Worm (Caenorhabditis elegans) whole organism, young adult: Measurements from ENCODE around the gene R186.8.
A peak's percentile ranks its signal among the peaks of the same experiment; 100 is the strongest.

Source experiments
- B0035.1 ChIP-seq: sonication (generic microtip); optimal IDR thresholded peaks from 2 replicates; lab custom pipeline; 2016; ENCODE audit warnings: missing genetic modification characterization, mild to moderate bottlenecking, missing compliant biosample characterization, missing genotype, missing genetic modification reagents
- B0261.1 ChIP-seq: sonication (generic microtip); optimal IDR thresholded peaks from 2 replicates; lab custom pipeline; 2016; ENCODE audit warnings: mild to moderate bottlenecking, missing genetic modification characterization, moderate library complexity, missing compliant biosample characterization
- F23B12.7 ChIP-seq: sonication (generic microtip); optimal IDR thresholded peaks from 2 replicates; lab custom pipeline; 2017; ENCODE audit warnings: missing genetic modification characterization, mild to moderate bottlenecking, missing compliant biosample characterization, antibody characterized with exemption, moderate library complexity; ENCODE audit not compliant: insufficient read depth
- F33H1.4 ChIP-seq: fragments of 200-800 bp; sonication (Bioruptor generic); IDR thresholded peaks from 2 replicates; pipeline ENCODE4 v1.3.6; 2022; ENCODE audit warnings: missing genetic modification reagents, missing genetic modification characterization, missing compliant biosample characterization
- T26A5.8 ChIP-seq: sonication (generic microtip); optimal IDR thresholded peaks from 2 replicates; lab custom pipeline; 2016; ENCODE audit warnings: missing genetic modification characterization, missing compliant biosample characterization
- Y95B8A.8 ChIP-seq: fragments of 200-800 bp; sonication (Bioruptor generic); IDR thresholded peaks from 2 replicates; pipeline ENCODE4 v1.3.6; 2022; ENCODE audit warnings: missing genetic modification reagents, missing genetic modification characterization, missing compliant biosample characterization
- akir-1 ChIP-seq: fragments of 200-800 bp; sonication (Bioruptor generic); optimal IDR thresholded peaks from 2 replicates; lab custom pipeline; 2018; ENCODE audit warnings: mild to moderate bottlenecking, missing genetic modification characterization, moderate library complexity, missing compliant biosample characterization
- ama-1 ChIP-seq, 3 experiments: fragments of 150-350 bp in 1 of 3; sonication (generic microtip) in 2 of 3; optimal IDR thresholded peaks; 2 replicates each; lab custom pipeline; 2014 to 2018; ENCODE audit warnings: missing biosample characterization in 2 of 3, missing genetic modification characterization in 2 of 3, missing genetic modification reagents in 2 of 3
- bed-1 ChIP-seq: fragments of 200-800 bp; sonication (Bioruptor generic); IDR thresholded peaks from 2 replicates; pipeline ENCODE4 v1.3.6; 2022; ENCODE audit warnings: missing genetic modification reagents, missing genetic modification characterization, missing compliant biosample characterization
- bed-2 ChIP-seq: fragments of 200-800 bp; sonication (Bioruptor generic); IDR thresholded peaks from 2 replicates; pipeline ENCODE4 v1.3.6; 2022; ENCODE audit warnings: missing genetic modification reagents, missing genetic modification characterization, missing compliant biosample characterization
- cebp-1 ChIP-seq, 2 experiments: fragments of 200-800 bp in 1 of 2; sonication (Bioruptor generic) in 1 of 2; sonication (generic microtip) in 1 of 2; IDR thresholded peaks in 1 of 2; optimal IDR thresholded peaks in 1 of 2; 2 replicates each; pipeline versions ENCODE4 v1.3.6 to Lab custom; 2017 to 2022; ENCODE audit warnings: missing compliant biosample characterization in 2 of 2, missing genetic modification characterization in 2 of 2, mild to moderate bottlenecking in 1 of 2, missing genetic modification reagents in 1 of 2, moderate library complexity in 1 of 2
- cebp-2 ChIP-seq: fragments of 200-800 bp; sonication (Bioruptor generic); IDR thresholded peaks from 2 replicates; pipeline ENCODE4 v1.3.6; 2022; ENCODE audit warnings: missing genetic modification characterization, missing compliant biosample characterization
- chd-7 ChIP-seq: sonication (generic microtip); optimal IDR thresholded peaks from 2 replicates; lab custom pipeline; 2016; ENCODE audit warnings: mild to moderate bottlenecking, missing genetic modification characterization, moderate library complexity, missing compliant biosample characterization
- dpl-1 ChIP-seq: fragments of 150-350 bp; optimal IDR thresholded peaks from 2 replicates; lab custom pipeline; 2014; ENCODE audit warnings: missing biosample characterization, missing genetic modification reagents, missing genetic modification characterization
- egl-44 ChIP-seq: fragments of 200-800 bp; sonication (Bioruptor generic); IDR thresholded peaks from 2 replicates; pipeline ENCODE4 v1.3.6; 2022; ENCODE audit warnings: missing genetic modification reagents, missing genetic modification characterization, missing compliant biosample characterization
- egrh-3 ChIP-seq: fragments of 200-800 bp; sonication (Bioruptor generic); IDR thresholded peaks from 2 replicates; pipeline ENCODE4 v1.3.6; 2022; ENCODE audit warnings: missing genetic modification reagents, missing genetic modification characterization, missing compliant biosample characterization
- ekl-4 ChIP-seq: fragments of 200-800 bp; sonication (Bioruptor generic); IDR thresholded peaks from 2 replicates; pipeline ENCODE4 v1.3.6; 2022; ENCODE audit warnings: missing genetic modification reagents, missing genetic modification characterization, missing compliant biosample characterization
- hlh-26 ChIP-seq: fragments of 200-800 bp; sonication (Bioruptor generic); conservative IDR thresholded peaks from 2 replicates; pipeline ENCODE4 v1.3.6; 2022; ENCODE audit warnings: missing genetic modification reagents, missing genetic modification characterization, missing compliant biosample characterization
- hmg-1.2 ChIP-seq: fragments of 200-800 bp; sonication (Bioruptor generic); IDR thresholded peaks from 2 replicates; pipeline ENCODE4 v1.3.6; 2022; ENCODE audit warnings: missing genetic modification reagents, missing genetic modification characterization, missing compliant biosample characterization
- hrde-1 ChIP-seq: sonication (generic microtip); optimal IDR thresholded peaks from 2 replicates; lab custom pipeline; 2016; ENCODE audit warnings: missing genetic modification characterization, mild to moderate bottlenecking, missing compliant biosample characterization, moderate library complexity, missing genotype, missing genetic modification reagents, borderline replicate concordance
- hsf-1 ChIP-seq: fragments of 200-800 bp; sonication (Bioruptor generic); IDR thresholded peaks from 2 replicates; pipeline ENCODE4 v1.3.6; 2022; ENCODE audit warnings: missing genetic modification reagents, missing genetic modification characterization, missing compliant biosample characterization
- lag-1 ChIP-seq: fragments of 200-800 bp; sonication (Bioruptor generic); IDR thresholded peaks from 2 replicates; pipeline ENCODE4 v1.3.6; 2022; ENCODE audit warnings: missing genetic modification reagents, missing genetic modification characterization, missing compliant biosample characterization
- lir-1 ChIP-seq: fragments of 200-800 bp; sonication (Bioruptor generic); conservative IDR thresholded peaks from 2 replicates; pipeline ENCODE4 v1.3.6; 2022; ENCODE audit warnings: missing genetic modification reagents, missing genetic modification characterization, missing compliant biosample characterization
- madf-10 ChIP-seq: sonication (generic microtip); optimal IDR thresholded peaks from 2 replicates; lab custom pipeline; 2016; ENCODE audit warnings: mild to moderate bottlenecking, missing genetic modification characterization, missing compliant biosample characterization
- madf-6 ChIP-seq: fragments of 200-800 bp; sonication (Bioruptor generic); IDR thresholded peaks from 2 replicates; pipeline ENCODE4 v1.3.6; 2022; ENCODE audit warnings: missing genetic modification reagents, missing genetic modification characterization, missing compliant biosample characterization
- nfya-1 ChIP-seq: sonication (generic microtip); optimal IDR thresholded peaks from 2 replicates; lab custom pipeline; 2017; ENCODE audit warnings: antibody characterized with exemption, missing compliant biosample characterization, missing genetic modification characterization, borderline replicate concordance; ENCODE audit not compliant: insufficient read depth
- nhr-80 ChIP-seq: sonication (generic microtip); optimal IDR thresholded peaks from 2 replicates; lab custom pipeline; 2016; ENCODE audit warnings: missing genetic modification characterization, missing compliant biosample characterization
- nhr-90 ChIP-seq: sonication (generic microtip); optimal IDR thresholded peaks from 2 replicates; lab custom pipeline; 2016; ENCODE audit warnings: missing genotype, mild to moderate bottlenecking, missing genetic modification characterization, missing compliant biosample characterization
- pha-4 ChIP-seq: fragments of 150-350 bp; sonication (generic microtip); optimal IDR thresholded peaks from 2 replicates; lab custom pipeline; 2014; ENCODE audit warnings: missing biosample characterization, missing genetic modification reagents, missing genetic modification characterization
- rcor-1 ChIP-seq: fragments of 200-800 bp; sonication (Bioruptor generic); IDR thresholded peaks from 2 replicates; pipeline ENCODE4 v1.3.6; 2022; ENCODE audit warnings: missing genetic modification reagents, missing genetic modification characterization, missing compliant biosample characterization
- rec-8 ChIP-seq, 2 experiments: sonication (generic microtip); optimal IDR thresholded peaks; 2 replicates each; lab custom pipeline; 2016; ENCODE audit warnings: mild to moderate bottlenecking in 2 of 2, missing genetic modification characterization in 2 of 2, missing genetic modification reagents in 2 of 2, missing genotype in 2 of 2, missing biosample characterization in 1 of 2, missing compliant biosample characterization in 1 of 2, moderate library complexity in 1 of 2
- sea-2 ChIP-seq: fragments of 200-800 bp; sonication (Bioruptor generic); IDR thresholded peaks from 2 replicates; pipeline ENCODE4 v1.3.6; 2022; ENCODE audit warnings: missing genetic modification characterization, missing compliant biosample characterization
- sptf-2 ChIP-seq: fragments of 200-800 bp; sonication (Bioruptor generic); optimal IDR thresholded peaks from 2 replicates; lab custom pipeline; 2018; ENCODE audit warnings: mild to moderate bottlenecking, missing genetic modification characterization, missing compliant biosample characterization
- zfh-2 ChIP-seq: fragments of 200-800 bp; sonication (Bioruptor generic); conservative IDR thresholded peaks from 2 replicates; pipeline ENCODE4 v1.3.6; 2022; ENCODE audit warnings: missing genetic modification reagents, missing genetic modification characterization, missing compliant biosample characterization

Gene R186.8

ce11 chrV:12944775-12945174 is 23.0 kb downstream of the R186.8 start, which contains the start of gene grl-2:
Gene grl-2, plus strand, starts transcription at chrV:12945075.
- TF ChIP-seq cebp-2 (GFP tag; lab: Robert Waterston, UW) (no peak), B0035.1 (tag; lab: Kevin White, UChicago) (no peak), hrde-1 (tag; lab: Kevin White, UChicago) (no peak)

- TF ChIP-seq akir-1 (GFP tag; lab: Kevin White, UChicago) (no peak), hsf-1 (GFP tag; lab: Robert Waterston, UW) (no peak), dpl-1 (GFP tag; lab: Kevin White, UChicago) (no peak), lir-1 (GFP tag; lab: Robert Waterston, UW) (no peak), hmg-1.2 (GFP tag; lab: Robert Waterston, UW) (no peak), madf-6 (GFP tag; lab: Robert Waterston, UW) (no peak), rec-8 (tag; optimal IDR thresholded peaks at IDR 0.05; lab: Kevin White, UChicago) (no peak), T26A5.8 (tag; lab: Kevin White, UChicago) (no peak), B0261.1 (tag; lab: Kevin White, UChicago) (no peak)
Measured at ce11 chrV:12944229-12944628, 23.6 kb downstream of the R186.8 start, which contains the start of gene T16G1.3. Gene T16G1.3, minus strand, starts transcription at chrV:12944329.

- TF ChIP-seq hlh-26, result no peak
- no peak for TF ChIP-seq madf-10 (tag; lab: Kevin White, UChicago)
- TF ChIP-seq hmg-1.2 (GFP tag; lab: Robert Waterston, UW), result no peak
- no peak for TF ChIP-seq pha-4 (tag; lab: Kevin White, UChicago)
- TF ChIP-seq cebp-1 (GFP tag; IDR thresholded peaks at IDR 0.05; lab: Robert Waterston, UW), result no peak
- no peak for TF ChIP-seq cebp-1 (tag; optimal IDR thresholded peaks at IDR 0.05; lab: Kevin White, UChicago)
- no peak for TF ChIP-seq nfya-1 (tag; lab: Kevin White, UChicago)
- TF ChIP-seq rcor-1 (GFP tag; lab: Robert Waterston, UW), result no peak
- no peak for TF ChIP-seq chd-7 (tag; lab: Kevin White, UChicago)
- TF ChIP-seq sptf-2, result no peak
- TF ChIP-seq, all 124 proteins: peak for 0
Measured at ce11 chrV:12943399-12943798, 24.4 kb downstream of the R186.8 start.

ce11 chrV:12941797-12942474 is 25.8 kb downstream of the R186.8 start, which contains the start of gene T16G1.4:
Gene T16G1.4, minus strand, starts transcription at chrV:12941847.
- peak; percentile 2 for TF ChIP-seq nhr-80 (tag; lab: Kevin White, UChicago)
- no peak for TF ChIP-seq Y95B8A.8

ce11 chrV:12939434-12939833 is 28.3 kb downstream of the R186.8 start, which contains the start of gene T16G1.5:
Gene T16G1.5, minus strand, starts transcription at chrV:12939552.
- TF ChIP-seq ama-1 (optimal IDR thresholded peaks at IDR 0.05; lab: Kevin White, UChicago), result no peak
- no peak for TF ChIP-seq ama-1 (GFP tag; optimal IDR thresholded peaks at IDR 0.05; lab: Kevin White, UChicago)
- TF ChIP-seq nhr-80 (tag; lab: Kevin White, UChicago), result peak; percentile 29
- TF ChIP-seq, all 124 proteins: peak for 1

ce11 chrV:12937098-12937497 is 30.7 kb downstream of the R186.8 start, which contains the start of gene T16G1.6:
Gene T16G1.6, minus strand, starts transcription at chrV:12937174.
- TF ChIP-seq ekl-4 (GFP tag; lab: Robert Waterston, UW), result no peak
- TF ChIP-seq nhr-80 (tag; lab: Kevin White, UChicago), result peak; percentile 90

- TF ChIP-seq egl-44 (GFP tag; lab: Robert Waterston, UW), result no peak
- peak; percentile 98 for TF ChIP-seq nhr-80 (tag; lab: Kevin White, UChicago)
- TF ChIP-seq lag-1 (GFP tag; lab: Robert Waterston, UW), result no peak
- TF ChIP-seq dpl-1 (GFP tag; lab: Kevin White, UChicago), result no peak
- no peak for TF ChIP-seq zfh-2 (GFP tag; lab: Robert Waterston, UW)
- no peak for TF ChIP-seq bed-1 (GFP tag; lab: Robert Waterston, UW)
- TF ChIP-seq egrh-3, result no peak
- TF ChIP-seq nhr-90, result peak; percentile 29
- no peak for TF ChIP-seq F33H1.4 (GFP tag; lab: Robert Waterston, UW)
- no peak for TF ChIP-seq sea-2 (GFP tag; lab: Robert Waterston, UW)
- no peak for TF ChIP-seq bed-2 (GFP tag; lab: Robert Waterston, UW)
- TF ChIP-seq F23B12.7 (tag; lab: Kevin White, UChicago), result no peak
- TF ChIP-seq cebp-1 (GFP tag; IDR thresholded peaks at IDR 0.05; lab: Robert Waterston, UW), result no peak
- no peak for TF ChIP-seq cebp-1 (tag; optimal IDR thresholded peaks at IDR 0.05; lab: Kevin White, UChicago)
Measured at ce11 chrV:12934976-12935375, 32.8 kb downstream of the R186.8 start, which contains the start of gene T16G1.7. Gene T16G1.7, minus strand, starts transcription at chrV:12935112.
